Worm (Caenorhabditis elegans): ENCODE measurements around the gene spe-17.

- TF ChIP-seq ama-1 (optimal IDR thresholded peaks at IDR 0.05) (no peak), ahr-1 (tag; optimal IDR thresholded peaks at IDR 0.05) (no peak), pqm-1 (tag; optimal IDR thresholded peaks at IDR 0.05) (no peak), npax-4 (tag; optimal IDR thresholded peaks at IDR 0.05) (no peak), unc-86 (tag; optimal IDR thresholded peaks at IDR 0.05) (no peak), sdc-2 (tag; optimal IDR thresholded peaks at IDR 0.05) (no peak), Y22D7AL.16 (tag; optimal IDR thresholded peaks at IDR 0.05) (no peak), nfya-1 (tag; optimal IDR thresholded peaks at IDR 0.05) (no peak), eyg-1 (tag; optimal IDR thresholded peaks at IDR 0.05) (no peak), odd-2 (tag; optimal IDR thresholded peaks at IDR 0.05) (no peak), ceh-19 (GFP tag; optimal IDR thresholded peaks at IDR 0.05) (no peak), madf-2 (tag; optimal IDR thresholded peaks at IDR 0.05) (no peak)
Measured at ce11 chrIV:12047552-12048347, 34.5 kb downstream of the spe-17 start, which contains the start of gene T12G3.4.
